Fruit fly (Drosophila melanogaster): ENCODE data around the gene CG2126.
A peak's percentile ranks its signal among the peaks of the same experiment; 100 is the strongest.

CG2126 gene

dm6 chr3R:31776583-31777362 is at the start of gene CG2126, which contains the start of gene faf (continued):
- peak; percentile 77; the same call in 1 of the 2 replicates for TF ChIP-seq Xrp1 (GFP tag; IDR thresholded peaks at IDR 0.05)
- peak; percentile 57 for TF ChIP-seq CG18011 (GFP tag; optimal IDR thresholded peaks at IDR 0.05)
- no peak; the same call in 1 of the 2 replicates for TF ChIP-seq hbn (GFP tag; IDR thresholded peaks at IDR 0.05; ENCODE audit: partially characterized antibody)
- TF ChIP-seq Atf-2 (GFP tag; optimal IDR thresholded peaks at IDR 0.05) = peak; percentile 34
- TF ChIP-seq row (GFP tag; IDR thresholded peaks at IDR 0.05) = peak; percentile 84
- TF ChIP-seq Nf-YA (GFP tag; IDR thresholded peaks at IDR 0.05) = peak; percentile 46; the same call in 1 of the 2 replicates
- TF ChIP-seq CG6813 (GFP tag; optimal IDR thresholded peaks at IDR 0.05) = peak; percentile 14
- no peak for TF ChIP-seq CG4707 (GFP tag; optimal IDR thresholded peaks at IDR 0.05)
- peak; percentile 45 for TF ChIP-seq CG1529 (GFP tag; optimal IDR thresholded peaks at IDR 0.05)
- TF ChIP-seq CG15011 (GFP tag; optimal IDR thresholded peaks at IDR 0.05) = peak; percentile 59
- peak; percentile 33 for TF ChIP-seq CG12219 (GFP tag; optimal IDR thresholded peaks at IDR 0.05)
- TF ChIP-seq CG9215 (GFP tag; IDR thresholded peaks at IDR 0.05) = peak; percentile 63
- TF ChIP-seq otp (GFP tag; IDR thresholded peaks at IDR 0.05) = 0 out of 3 replicates have a peak, but pooled peaks have one; percentile 44
- TF ChIP-seq CG14441 (GFP tag; IDR thresholded peaks at IDR 0.05) = peak; percentile 76
- TF ChIP-seq prd (optimal IDR thresholded peaks at IDR 0.05) = no peak
- TF ChIP-seq prd (GFP tag; IDR thresholded peaks at IDR 0.05) = peak; percentile 84
- TF ChIP-seq CG11093 (GFP tag; IDR thresholded peaks at IDR 0.05) = peak; percentile 62; the same call in 2 of the 3 replicates
- no peak for TF ChIP-seq CG7963 (GFP tag; IDR thresholded peaks at IDR 0.05; ENCODE audit: partially characterized antibody)
- no peak for TF ChIP-seq CG10274 (GFP tag; optimal IDR thresholded peaks at IDR 0.05)
- peak; percentile 88 for TF ChIP-seq ttk (GFP tag; IDR thresholded peaks at IDR 0.05)
- no peak for TF ChIP-seq hb (GFP tag; IDR thresholded peaks at IDR 0.05; ENCODE audit: partially characterized antibody)
- TF ChIP-seq nau (GFP tag; optimal IDR thresholded peaks at IDR 0.05) = no peak
- no peak for TF ChIP-seq CG16779 (GFP tag; IDR thresholded peaks at IDR 0.05)
- TF ChIP-seq Dad (GFP tag; optimal IDR thresholded peaks at IDR 0.05) = peak; percentile 5
- TF ChIP-seq so (GFP tag; IDR thresholded peaks at IDR 0.05) = peak; percentile 37; the same call in 1 of the 3 replicates
- peak; percentile 64 for TF ChIP-seq HLH54F (GFP tag; optimal IDR thresholded peaks at IDR 0.05)
- TF ChIP-seq h (optimal IDR thresholded peaks at IDR 0.05) = no peak
- TF ChIP-seq Hmx (GFP tag; optimal IDR thresholded peaks at IDR 0.05) = no peak
- TF ChIP-seq HHEX (GFP tag; optimal IDR thresholded peaks at IDR 0.05) = peak; percentile 69
- peak; percentile 99 for TF ChIP-seq CG15514 (GFP tag; optimal IDR thresholded peaks at IDR 0.05)
- peak; percentile 23; the same call in 1 of the 2 replicates for TF ChIP-seq ro (GFP tag; IDR thresholded peaks at IDR 0.05)
- no peak for TF ChIP-seq dati (GFP tag; IDR thresholded peaks at IDR 0.05)
- peak in 1 of 2 experiments; percentile 62 for TF ChIP-seq Eip74EF (GFP tag; optimal IDR thresholded peaks at IDR 0.05)
- no peak for TF ChIP-seq crol (GFP tag; IDR thresholded peaks at IDR 0.05)
- TF ChIP-seq Atf3 (GFP tag; optimal IDR thresholded peaks at IDR 0.05) = peak; percentile 3
- peak; percentile 86 for TF ChIP-seq CG31441 (GFP tag; IDR thresholded peaks at IDR 0.05)
- peak; percentile 62; the same call in 1 of the 2 replicates for TF ChIP-seq ara (GFP tag; IDR thresholded peaks at IDR 0.05)
- TF ChIP-seq z (GFP tag; IDR thresholded peaks at IDR 0.05) = no peak
- TF ChIP-seq CG1603 (tag; optimal IDR thresholded peaks at IDR 0.05) = no peak
- peak; percentile 76 for TF ChIP-seq dmrt11E (tag; optimal IDR thresholded peaks at IDR 0.05)
- peak; percentile 16; the same call in 1 of the 2 replicates for TF ChIP-seq CG2129 (GFP tag; IDR thresholded peaks at IDR 0.05; ENCODE audit: partially characterized antibody)
- peak; percentile 65; the same call in 1 of the 3 replicates for TF ChIP-seq ken (GFP tag; IDR thresholded peaks at IDR 0.05)
- peak; percentile 21 for TF ChIP-seq CG8089 (GFP tag; optimal IDR thresholded peaks at IDR 0.05)
- no peak for TF ChIP-seq Asciz (GFP tag; optimal IDR thresholded peaks at IDR 0.05)
- TF ChIP-seq CG5953 (GFP tag; IDR thresholded peaks at IDR 0.05) = 0 out of 2 replicates have a peak, but pooled peaks have one; percentile 29
- TF ChIP-seq CG2712 (tag; optimal IDR thresholded peaks at IDR 0.05) = peak; percentile 87
- TF ChIP-seq Awh (GFP tag; IDR thresholded peaks at IDR 0.05) = 0 out of 2 replicates have a peak, but pooled peaks have one; percentile 48

Data from whole organism, embryonic.